Fruit fly (Drosophila melanogaster) whole organism, adult: ENCODE results near the gene CG10116.

ENCODE experiments used
- CG11617 ChIP-seq: fragments of 200-800 bp; sonication (Bioruptor generic); optimal IDR thresholded peaks from 2 replicates; lab custom pipeline; 2017; ENCODE audit warnings: mild to moderate bottlenecking, missing biosample characterization, missing genetic modification reagents, missing genetic modification characterization
- CG12768 ChIP-seq: fragments of 200-800 bp; sonication (Bioruptor generic); optimal IDR thresholded peaks from 2 replicates; lab custom pipeline; 2017; ENCODE audit warnings: missing biosample characterization, missing genetic modification characterization, mild to moderate bottlenecking, moderate library complexity, missing genetic modification reagents
- CG14711 ChIP-seq: fragments of 200-800 bp; sonication (Bioruptor generic); optimal IDR thresholded peaks from 2 replicates; lab custom pipeline; 2018; ENCODE audit warnings: missing biosample characterization, mild to moderate bottlenecking, missing genetic modification characterization, moderate library complexity
- CG1620 ChIP-seq: fragments of 200-800 bp; sonication (Bioruptor generic); optimal IDR thresholded peaks from 2 replicates; lab custom pipeline; 2016; ENCODE audit warnings: missing biosample characterization, missing genetic modification characterization
- CG33017 ChIP-seq: fragments of 200-800 bp; sonication (Bioruptor generic); optimal IDR thresholded peaks from 2 replicates; lab custom pipeline; 2018; ENCODE audit warnings: missing biosample characterization, mild to moderate bottlenecking, missing genetic modification characterization, moderate library complexity
- CG5204 ChIP-seq: fragments of 200-800 bp; sonication (Bioruptor generic); optimal IDR thresholded peaks from 2 replicates; lab custom pipeline; 2016; ENCODE audit warnings: missing biosample characterization, missing genetic modification characterization
- CG7045 ChIP-seq: fragments of 200-800 bp; sonication (Bioruptor generic); optimal IDR thresholded peaks from 2 replicates; lab custom pipeline; 2017; ENCODE audit warnings: missing biosample characterization, mild to moderate bottlenecking, missing genetic modification characterization
- CG7101 ChIP-seq: fragments of 200-800 bp; sonication (Bioruptor generic); optimal IDR thresholded peaks from 2 replicates; lab custom pipeline; 2018; ENCODE audit warnings: missing biosample characterization, mild to moderate bottlenecking, missing genetic modification characterization, moderate library complexity
- Clk ChIP-seq: fragments of 200-800 bp; sonication (Bioruptor generic); optimal IDR thresholded peaks from 2 replicates; lab custom pipeline; 2017; ENCODE audit warnings: missing biosample characterization, missing genetic modification characterization
- Crg-1 ChIP-seq: fragments of 200-800 bp; sonication (Bioruptor generic); optimal IDR thresholded peaks from 2 replicates; lab custom pipeline; 2016; ENCODE audit warnings: missing biosample characterization, missing genetic modification characterization
- Hr96 ChIP-seq: fragments of 200-800 bp; sonication (Bioruptor generic); optimal IDR thresholded peaks from 2 replicates; lab custom pipeline; 2016; ENCODE audit warnings: missing biosample characterization, missing genetic modification characterization
- Mnt ChIP-seq: fragments of 200-800 bp; sonication (Bioruptor generic); optimal IDR thresholded peaks from 2 replicates; lab custom pipeline; 2016; ENCODE audit warnings: missing biosample characterization, mild to moderate bottlenecking, missing genetic modification characterization
- bab1 ChIP-seq: fragments of 200-800 bp; sonication (Bioruptor generic); optimal IDR thresholded peaks from 3 replicates; lab custom pipeline; 2019; ENCODE audit warnings: missing biosample characterization, mild to moderate bottlenecking, missing genetic modification characterization, moderate library complexity
- cic ChIP-seq: fragments of 200-800 bp; sonication (Bioruptor generic); optimal IDR thresholded peaks from 2 replicates; lab custom pipeline; 2017; ENCODE audit warnings: missing biosample characterization, mild to moderate bottlenecking, missing genetic modification characterization, moderate library complexity
- cnc ChIP-seq, 2 experiments: fragments of >200 bp; optimal IDR thresholded peaks; 2 replicates each; lab custom pipeline; 2017
- kay ChIP-seq: fragments of 200-800 bp; sonication (Bioruptor generic); peaks from one replicate; lab custom pipeline; 2016; ENCODE audit warnings: missing biosample characterization, missing genetic modification characterization, borderline replicate concordance
- ovo ChIP-seq: fragments of 200-800 bp; sonication (Bioruptor generic); optimal IDR thresholded peaks from 2 replicates; lab custom pipeline; 2016; ENCODE audit warnings: missing biosample characterization, missing genetic modification characterization
- pad ChIP-seq: fragments of 200-800 bp; sonication (Bioruptor generic); optimal IDR thresholded peaks from 3 replicates; lab custom pipeline; 2017; ENCODE audit warnings: missing biosample characterization, missing genetic modification characterization, mild to moderate bottlenecking, moderate library complexity, missing genetic modification reagents
- tj ChIP-seq: fragments of 200-800 bp; sonication (Bioruptor generic); optimal IDR thresholded peaks from 3 replicates; lab custom pipeline; 2017; ENCODE audit warnings: missing biosample characterization, mild to moderate bottlenecking, missing genetic modification characterization, moderate library complexity
- toe ChIP-seq: fragments of 200-800 bp; sonication (Bioruptor generic); optimal IDR thresholded peaks from 2 replicates; lab custom pipeline; 2016; ENCODE audit warnings: missing biosample characterization, missing genetic modification characterization

CG10116 gene

dm6 chr3L:13430171-13430570 lies 26.9 kb downstream of the CG10116 start:
- no peak for TF ChIP-seq CG5204 (GFP tag; lab: Kevin White, UChicago)

- TF ChIP-seq Crg-1 (no peak), CG11617 (no peak), cnc (optimal IDR thresholded peaks at IDR 0.05; lab: Kevin White, UChicago) (no peak), CG5204 (GFP tag; lab: Kevin White, UChicago) (no peak), ovo (GFP tag; lab: Kevin White, UChicago) (no peak), CG14711 (tag; lab: Kevin White, UChicago) (no peak), CG33017 (tag; lab: Kevin White, UChicago) (no peak), bab1 (GFP tag; lab: Kevin White, UChicago) (no peak), kay (no peak), Hr96 (GFP tag; lab: Kevin White, UChicago) (no peak), cic (GFP tag; lab: Kevin White, UChicago) (no peak), Clk (GFP tag; lab: Kevin White, UChicago) (no peak), pad (GFP tag; lab: Kevin White, UChicago) (no peak), toe (GFP tag; lab: Kevin White, UChicago) (no peak), CG7045 (GFP tag; lab: Kevin White, UChicago) (no peak), CG7101 (tag; lab: Kevin White, UChicago) (no peak), tj (GFP tag; lab: Kevin White, UChicago) (no peak), CG12768 (GFP tag; lab: Kevin White, UChicago) (no peak), Mnt (GFP tag; lab: Kevin White, UChicago) (no peak)
Measured at dm6 chr3L:13426573-13426972, 30.5 kb downstream of the CG10116 start, which contains the start of gene CG14105. CG14105 (minus strand) TSS chr3L:13426673.

- no peak for TF ChIP-seq Crg-1
- no peak for TF ChIP-seq Hr96 (GFP tag; lab: Kevin White, UChicago)
- no peak for TF ChIP-seq Clk (GFP tag; lab: Kevin White, UChicago)
- TF ChIP-seq CG1620 (GFP tag; lab: Kevin White, UChicago), result no peak
- no peak for TF ChIP-seq CG33017 (tag; lab: Kevin White, UChicago)
- TF ChIP-seq CG12768 (GFP tag; lab: Kevin White, UChicago), result no peak
- TF ChIP-seq toe (GFP tag; lab: Kevin White, UChicago), result no peak
- TF ChIP-seq kay, result no peak
- TF ChIP-seq CG7045 (GFP tag; lab: Kevin White, UChicago), result no peak
- no peak for TF ChIP-seq bab1 (GFP tag; lab: Kevin White, UChicago)
- no peak for TF ChIP-seq cnc (optimal IDR thresholded peaks at IDR 0.05; lab: Kevin White, UChicago)
- no peak for TF ChIP-seq CG7101 (tag; lab: Kevin White, UChicago)
Measured at dm6 chr3L:13425571-13425970, 31.5 kb downstream of the CG10116 start, which contains the start of gene CG14106. CG14106 (minus strand) TSS chr3L:13425671.

- TF ChIP-seq pad (GFP tag; lab: Kevin White, UChicago) (no peak), toe (GFP tag; lab: Kevin White, UChicago) (no peak), CG5204 (GFP tag; lab: Kevin White, UChicago) (no peak), CG11617 (no peak), kay (no peak), tj (GFP tag; lab: Kevin White, UChicago) (no peak), Clk (GFP tag; lab: Kevin White, UChicago) (no peak), cnc (optimal IDR thresholded peaks at IDR 0.05; lab: Kevin White, UChicago) (no peak), CG12768 (GFP tag; lab: Kevin White, UChicago) (no peak), CG7101 (tag; lab: Kevin White, UChicago) (no peak), Crg-1 (no peak), Hr96 (GFP tag; lab: Kevin White, UChicago) (no peak), CG7045 (GFP tag; lab: Kevin White, UChicago) (no peak), CG1620 (GFP tag; lab: Kevin White, UChicago) (no peak), bab1 (GFP tag; lab: Kevin White, UChicago) (no peak), Mnt (GFP tag; lab: Kevin White, UChicago) (no peak), ovo (GFP tag; lab: Kevin White, UChicago) (no peak), CG33017 (tag; lab: Kevin White, UChicago) (no peak), CG14711 (tag; lab: Kevin White, UChicago) (no peak)
Measured at dm6 chr3L:13424068-13424467, 33.0 kb downstream of the CG10116 start, which contains the start of gene CG33263. CG33263 (minus strand) TSS chr3L:13424168.

- no peak for TF ChIP-seq ovo (GFP tag; lab: Kevin White, UChicago)
- no peak for TF ChIP-seq cic (GFP tag; lab: Kevin White, UChicago)
- no peak for TF ChIP-seq CG5204 (GFP tag; lab: Kevin White, UChicago)
- no peak for TF ChIP-seq pad (GFP tag; lab: Kevin White, UChicago)
- TF ChIP-seq kay, result no peak
- TF ChIP-seq cnc (optimal IDR thresholded peaks at IDR 0.05; lab: Kevin White, UChicago), result no peak
- no peak for TF ChIP-seq CG7101 (tag; lab: Kevin White, UChicago)
- no peak for TF ChIP-seq CG7045 (GFP tag; lab: Kevin White, UChicago)
- no peak for TF ChIP-seq CG12768 (GFP tag; lab: Kevin White, UChicago)
- TF ChIP-seq Mnt (GFP tag; lab: Kevin White, UChicago), result no peak
Measured at dm6 chr3L:13422286-13422787, 34.7 kb downstream of the CG10116 start, which contains the start of gene CG32121. CG32121 (minus strand) TSS chr3L:13422336.

dm6 chr3L:13420212-13420611 lies 36.8 kb downstream of the CG10116 start:
- TF ChIP-seq kay, result peak; percentile 15
- no peak for TF ChIP-seq bab1 (GFP tag; lab: Kevin White, UChicago)
